Worm (Caenorhabditis elegans): ENCODE data around the gene R13A5.11.

- TF ChIP-seq nhr-23 (tag; optimal IDR thresholded peaks at IDR 0.05), result no peak
- TF ChIP-seq unc-39 (tag; optimal IDR thresholded peaks at IDR 0.05), result no peak
- no peak for TF ChIP-seq ztf-4 (tag; optimal IDR thresholded peaks at IDR 0.05)
- TF ChIP-seq unc-62 (GFP tag; optimal IDR thresholded peaks at IDR 0.05), result no peak
- no peak for TF ChIP-seq ama-1 (optimal IDR thresholded peaks at IDR 0.05)
- TF ChIP-seq fos-1 (tag; optimal IDR thresholded peaks at IDR 0.05), result no peak
- TF ChIP-seq egl-27 (tag; optimal IDR thresholded peaks at IDR 0.05), result no peak
- TF ChIP-seq nhr-11 (tag; optimal IDR thresholded peaks at IDR 0.05), result no peak
- TF ChIP-seq R02D3.7 (tag; optimal IDR thresholded peaks at IDR 0.05), result no peak
- TF ChIP-seq lsy-2 (tag; optimal IDR thresholded peaks at IDR 0.05), result no peak
- TF ChIP-seq F13H6.1 (tag; optimal IDR thresholded peaks at IDR 0.05), result no peak
- no peak for TF ChIP-seq lin-39 (tag; optimal IDR thresholded peaks at IDR 0.05)
- no peak for TF ChIP-seq peb-1 (tag; optimal IDR thresholded peaks at IDR 0.05)
- TF ChIP-seq mdl-1 (tag; optimal IDR thresholded peaks at IDR 0.05), result no peak
Observed at ce11 chrIII:7608223-7608622, 15.1 kb upstream of the R13A5.11 start, which contains the start of gene T04A6.3.

Measured in whole organism, L2 larva.